Worm (Caenorhabditis elegans) whole organism, young adult: ENCODE results near the gene sek-4.

Experiments used
- ceh-91 ChIP-seq: fragments of 200-800 bp; sonication (Bioruptor generic); IDR thresholded peaks from 2 replicates; pipeline ENCODE4 v1.3.6; 2022; ENCODE audit warnings: missing genetic modification reagents, missing genetic modification characterization, missing compliant biosample characterization
- unc-62 ChIP-seq: fragments of 150-350 bp; optimal IDR thresholded peaks from 2 replicates; lab custom pipeline; 2014; ENCODE audit warnings: missing biosample characterization, missing genetic modification reagents, missing genetic modification characterization

DNA sequence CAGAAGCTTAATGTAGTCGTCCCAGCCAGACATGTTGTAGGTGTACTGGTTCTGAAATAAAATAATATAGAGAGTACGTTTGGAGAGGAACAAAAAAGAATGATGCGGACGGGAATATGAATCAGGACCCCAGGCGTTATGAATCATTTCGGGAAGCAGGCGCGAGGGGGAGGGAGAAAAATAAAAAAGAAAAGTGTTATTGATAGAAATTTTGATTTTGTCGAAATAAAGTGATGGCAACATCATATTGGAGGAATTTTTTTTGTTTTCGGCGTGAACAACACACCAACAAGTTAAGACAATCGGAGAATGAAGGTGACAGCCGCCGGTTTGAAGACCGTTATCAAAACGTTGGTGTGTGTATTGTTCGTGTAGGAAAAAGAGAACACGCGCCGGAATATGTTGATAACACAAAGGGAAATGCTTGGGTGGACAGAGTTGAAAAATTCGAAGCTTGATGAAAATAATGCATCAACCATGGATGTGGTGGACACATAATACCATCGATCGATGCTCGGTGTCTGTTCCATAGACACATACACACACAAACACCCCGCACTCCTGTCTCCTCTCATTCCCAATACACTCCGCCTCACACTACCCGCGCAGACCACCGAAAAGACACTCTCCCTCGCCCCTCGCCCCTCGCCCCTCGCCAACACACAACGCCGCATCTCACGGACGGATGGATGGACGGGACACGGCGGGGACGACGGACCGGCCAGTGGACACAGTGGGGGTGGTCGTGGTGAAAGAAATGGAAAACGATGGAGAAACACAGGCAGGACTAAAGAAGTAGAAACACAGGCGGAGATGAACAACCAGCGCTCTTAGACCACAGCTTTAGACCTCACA lies 20.6 kb upstream of the sek-4 start, which contains the start of gene pfn-2:
- TF ChIP-seq ceh-91 (GFP tag; lab: Robert Waterston, UW) (no peak), unc-62 (GFP tag; lab: Kevin White, UChicago) (no peak)
